Fruit fly (Drosophila melanogaster): ENCODE measurements around the gene CG33307.

DNA sequence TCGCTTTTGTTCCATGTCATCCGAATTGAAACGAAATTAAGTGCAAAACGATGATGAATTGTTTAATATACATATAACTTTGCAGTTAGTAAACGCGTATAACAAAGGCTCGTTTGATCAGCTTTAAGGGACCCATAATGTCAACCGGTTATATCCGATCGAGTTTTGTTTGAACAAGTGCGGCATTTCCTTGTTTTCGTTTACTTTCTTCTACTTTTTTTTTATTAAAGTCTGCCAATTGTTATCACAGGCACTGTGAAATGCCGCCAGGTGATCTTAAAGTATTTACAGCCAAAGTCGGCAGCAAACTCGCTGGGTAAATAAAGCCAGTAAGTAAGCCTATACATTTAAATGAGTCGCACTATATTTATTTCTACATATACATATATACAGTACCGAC, 34.2 kb downstream of the CG33307 start:
- TF ChIP-seq CG8478 (optimal IDR thresholded peaks at IDR 0.05), result no peak
- no peak for TF ChIP-seq CTCF (optimal IDR thresholded peaks at IDR 0.05)

Data from S2 (cell line).